Worm (Caenorhabditis elegans): ENCODE measurements around the gene lec-4.

ce11 chrIII:3801379-3801894 is 28.3 kb upstream of the lec-4 start:
- peak; percentile 91 for TF ChIP-seq unc-62 (GFP tag; optimal IDR thresholded peaks at IDR 0.05)
- peak; percentile 82 for TF ChIP-seq blmp-1 (tag; optimal IDR thresholded peaks at IDR 0.05; ENCODE audit: insufficient read depth)
- peak; percentile 98 for TF ChIP-seq unc-55 (GFP tag; optimal IDR thresholded peaks at IDR 0.05)
- no peak for TF ChIP-seq nhr-23 (tag; optimal IDR thresholded peaks at IDR 0.05)
- peak; percentile 90 for TF ChIP-seq mab-5 (tag; optimal IDR thresholded peaks at IDR 0.05)
- TF ChIP-seq nhr-237 (tag; optimal IDR thresholded peaks at IDR 0.05) = peak; percentile 42
- TF ChIP-seq nhr-25 (tag; optimal IDR thresholded peaks at IDR 0.05) = peak; percentile 98
- no peak for TF ChIP-seq alr-1 (tag; optimal IDR thresholded peaks at IDR 0.05)
- peak; percentile 87 to 96 for TF ChIP-seq lsy-2 (tag; optimal IDR thresholded peaks at IDR 0.05)
- TF ChIP-seq zag-1 (tag; optimal IDR thresholded peaks at IDR 0.05) = peak; percentile 96
